Worm (Caenorhabditis elegans): ENCODE data around the gene gcy-4.

ce11 chrII:10279561-10279960 lies 29.1 kb downstream of the gcy-4 start, which contains the start of gene ZK971.1:
- no peak for TF ChIP-seq ztf-23 (GFP tag; IDR thresholded peaks at IDR 0.05)
- TF ChIP-seq ref-1 (GFP tag; conservative IDR thresholded peaks at IDR 0.05): no peak
- no peak for TF ChIP-seq flt-1 (GFP tag; IDR thresholded peaks at IDR 0.05)
- TF ChIP-seq klf-2 (GFP tag; conservative IDR thresholded peaks at IDR 0.05): no peak
- no peak for TF ChIP-seq cog-1 (tag; optimal IDR thresholded peaks at IDR 0.05)
- no peak for TF ChIP-seq med-1 (GFP tag; optimal IDR thresholded peaks at IDR 0.05; ENCODE audit: insufficient read depth)
- TF ChIP-seq ztf-29 (GFP tag; IDR thresholded peaks at IDR 0.05): no peak
- TF ChIP-seq T22C8.4 (GFP tag; IDR thresholded peaks at IDR 0.05): no peak

Data from whole organism, midembryonic.